Worm (Caenorhabditis elegans) whole organism, L4/young adult: Measurements from ENCODE around the gene srw-145.

Source experiments
- W03F9.2 ChIP-seq: fragments of 150-350 bp; optimal IDR thresholded peaks from 2 replicates; lab custom pipeline; 2014; ENCODE audit warnings: missing biosample characterization, missing genetic modification characterization
- dao-5 ChIP-seq: sonication (generic microtip); optimal IDR thresholded peaks from 2 replicates; lab custom pipeline; 2016; ENCODE audit warnings: missing genotype, missing genetic modification characterization, moderate library complexity, missing compliant biosample characterization
- him-1 ChIP-seq: sonication (generic microtip); optimal IDR thresholded peaks from 2 replicates; lab custom pipeline; 2016; ENCODE audit warnings: missing genotype, missing genetic modification reagents, missing genetic modification characterization, missing compliant biosample characterization

srw-145 gene

DNA sequence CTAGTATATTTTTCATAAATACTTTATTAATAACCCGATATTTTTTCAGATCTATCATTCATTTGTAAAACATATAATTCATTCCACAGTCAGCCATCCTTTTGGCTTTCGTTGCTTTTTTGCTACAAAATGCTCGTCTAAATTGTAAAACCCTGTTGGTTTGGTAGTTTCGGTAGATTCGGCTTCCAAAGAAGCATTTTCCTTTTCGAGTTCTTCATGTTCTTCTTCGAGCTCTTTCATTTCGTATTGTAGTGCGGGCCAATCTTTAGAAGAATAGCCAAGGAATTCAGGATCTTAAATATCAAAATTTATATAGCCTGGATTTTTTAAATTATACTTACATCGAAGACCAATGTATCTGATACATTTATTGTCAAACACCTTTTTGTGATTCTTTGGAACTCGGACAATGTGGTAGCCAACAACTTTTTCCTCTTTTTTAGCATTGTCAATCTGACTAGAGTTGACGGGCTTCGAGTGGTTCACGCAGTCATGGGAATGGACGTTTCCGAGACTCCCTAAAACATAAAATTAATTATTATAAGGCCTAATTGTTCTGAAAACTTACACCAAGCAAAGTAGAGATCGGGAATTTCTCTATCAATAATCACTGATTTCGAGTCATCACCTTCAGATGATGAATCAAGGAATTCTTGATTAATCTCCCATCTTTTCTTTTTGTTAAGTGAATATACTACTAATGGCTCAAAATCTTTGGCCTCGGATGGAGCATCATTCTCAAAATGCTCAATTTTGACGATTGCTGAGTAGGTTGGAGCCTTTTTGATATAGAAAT, 28.6 kb upstream of the srw-145 start:
- no peak for TF ChIP-seq him-1
- TF ChIP-seq W03F9.2 (tag; lab: Kevin White, UChicago) = no peak
- TF ChIP-seq dao-5 (tag; lab: Kevin White, UChicago) = no peak

DNA sequence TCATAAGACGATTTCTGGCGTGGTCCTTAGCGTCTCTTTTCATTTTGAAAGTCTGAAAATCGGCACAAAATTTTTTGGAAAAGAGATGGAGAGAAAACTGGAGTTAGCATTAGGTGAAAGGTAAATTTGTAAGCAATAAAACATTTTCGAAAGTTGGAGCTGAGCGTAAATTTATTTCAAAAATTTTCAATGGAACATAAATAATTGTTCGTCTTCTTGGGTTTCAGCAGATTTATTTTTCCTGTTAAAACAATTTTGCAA, 28.1 kb upstream of the srw-145 start, which contains the start of gene C06B3.6:
Gene C06B3.6 (minus strand): TSS at position 52 of the 261 bp plus-strand sequence.
- TF ChIP-seq W03F9.2 (tag; lab: Kevin White, UChicago) (no peak), dao-5 (tag; lab: Kevin White, UChicago) (no peak), him-1 (no peak)

DNA sequence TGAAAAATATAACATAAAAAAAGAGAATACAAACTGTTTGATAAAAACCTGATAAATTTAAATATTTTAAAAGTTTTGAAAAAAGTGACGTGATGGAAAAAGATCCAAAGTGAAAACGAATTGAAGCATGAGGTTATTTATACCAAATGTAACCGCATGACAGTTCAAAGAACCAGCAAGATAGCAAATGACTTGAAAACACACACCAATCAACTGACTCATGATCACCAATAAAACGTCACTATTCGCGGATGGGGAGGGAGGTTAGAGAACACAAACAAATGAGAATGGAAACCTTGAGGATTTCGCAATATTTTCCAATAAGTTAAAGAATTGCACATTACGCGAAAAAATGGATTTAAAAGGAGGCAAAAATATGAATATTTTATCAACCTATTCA, 27.6 kb upstream of the srw-145 start, which contains the start of gene C06B3.7:
Gene C06B3.7 (plus strand): TSS at position 287 of the 400 bp plus-strand sequence.
- TF ChIP-seq dao-5 (tag; lab: Kevin White, UChicago) = no peak
- TF ChIP-seq W03F9.2 (tag; lab: Kevin White, UChicago) = peak; percentile 73
- TF ChIP-seq him-1 = no peak

DNA sequence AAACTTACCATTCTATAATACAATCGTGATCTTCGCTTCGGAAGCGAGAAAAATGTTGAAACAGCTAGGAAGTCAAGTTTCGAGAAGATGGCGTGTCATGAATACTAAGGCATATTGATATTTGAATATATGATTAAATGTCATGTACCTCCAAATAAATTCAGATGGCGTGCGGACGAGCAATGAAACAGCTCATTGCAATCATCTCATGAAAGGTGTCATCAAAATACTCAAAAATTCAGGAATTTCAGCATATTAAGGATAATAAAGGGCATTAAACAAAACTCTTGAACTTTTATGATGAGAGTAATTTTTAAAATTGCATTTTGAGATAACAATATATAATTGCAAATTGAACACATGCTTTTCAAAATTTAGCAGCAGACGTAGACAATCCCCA, 21.6 kb upstream of the srw-145 start, which contains the start of gene gcy-32:
Gene gcy-32 (minus strand): TSS at position 101 of the 400 bp plus-strand sequence.
- TF ChIP-seq W03F9.2 (tag; lab: Kevin White, UChicago) = no peak

DNA sequence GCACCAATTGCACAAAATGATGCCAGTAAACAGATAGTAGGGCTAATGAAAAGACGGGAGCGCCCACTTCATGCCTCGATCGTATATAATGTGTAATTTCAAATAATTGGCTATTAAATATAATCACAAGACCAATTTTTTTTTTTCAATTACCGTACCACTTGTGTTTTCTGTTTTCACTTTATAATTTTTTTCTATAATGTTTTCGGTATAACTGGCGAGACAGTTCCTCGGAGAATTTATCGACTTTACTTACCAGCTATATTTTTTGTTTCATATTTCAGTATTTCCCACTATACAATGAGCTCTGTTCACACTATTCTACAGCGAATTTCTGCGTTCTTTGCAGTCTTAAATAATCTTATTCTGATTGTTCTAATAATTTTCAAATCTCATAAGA, 20.8 kb upstream of the srw-145 start, which contains the start of gene str-252:
Gene str-252 (plus strand): TSS at position 301 of the 400 bp plus-strand sequence.
- no peak for TF ChIP-seq W03F9.2 (tag; lab: Kevin White, UChicago)
- no peak for TF ChIP-seq dao-5 (tag; lab: Kevin White, UChicago)
- TF ChIP-seq him-1 = no peak

DNA sequence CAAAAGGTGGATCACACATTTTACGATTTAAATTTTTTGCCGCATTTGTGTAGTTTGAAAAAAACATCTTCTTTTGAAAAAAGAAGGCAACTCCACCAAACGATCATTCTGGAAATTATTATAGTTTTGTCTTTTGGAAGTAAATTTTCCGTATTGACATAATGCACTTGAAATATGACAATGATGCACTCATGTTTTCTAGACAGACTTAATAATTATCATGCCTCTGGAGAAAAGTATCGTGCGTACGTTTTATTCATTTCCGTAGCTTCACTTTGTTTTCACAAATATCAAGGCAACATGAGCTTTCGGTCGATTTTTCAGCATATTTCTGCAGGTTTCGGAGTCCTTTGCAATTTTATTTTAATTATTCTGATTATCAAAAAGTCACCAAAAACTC, 18.6 kb upstream of the srw-145 start, which contains the start of gene str-250:
Gene str-250 (plus strand): TSS at position 301 of the 400 bp plus-strand sequence.
- TF ChIP-seq dao-5 (tag; lab: Kevin White, UChicago) = no peak
- no peak for TF ChIP-seq W03F9.2 (tag; lab: Kevin White, UChicago)
- no peak for TF ChIP-seq him-1

DNA sequence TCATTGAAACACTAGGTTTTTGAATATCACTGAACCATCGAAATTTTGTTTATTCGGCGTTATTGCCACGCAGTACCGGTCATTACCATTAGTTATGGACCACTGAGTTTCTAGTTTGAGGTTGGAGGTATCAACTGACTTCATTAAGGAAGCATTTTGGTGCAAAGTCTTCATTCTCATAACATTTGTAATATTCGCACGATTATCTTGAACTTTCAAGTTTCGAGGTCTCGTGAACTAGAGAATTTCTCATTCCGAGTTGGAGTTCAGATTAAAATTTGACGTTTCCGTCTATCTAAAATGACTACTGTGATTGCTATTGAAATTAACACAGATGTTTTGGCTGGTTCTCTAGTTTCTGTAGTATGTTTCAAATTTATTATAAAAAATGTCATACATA, 16.2 kb upstream of the srw-145 start, which contains the start of gene srx-42:
Gene srx-42 (plus strand): TSS at position 301 of the 400 bp plus-strand sequence.
- no peak for TF ChIP-seq dao-5 (tag; lab: Kevin White, UChicago)
- no peak for TF ChIP-seq him-1
- no peak for TF ChIP-seq W03F9.2 (tag; lab: Kevin White, UChicago)

DNA sequence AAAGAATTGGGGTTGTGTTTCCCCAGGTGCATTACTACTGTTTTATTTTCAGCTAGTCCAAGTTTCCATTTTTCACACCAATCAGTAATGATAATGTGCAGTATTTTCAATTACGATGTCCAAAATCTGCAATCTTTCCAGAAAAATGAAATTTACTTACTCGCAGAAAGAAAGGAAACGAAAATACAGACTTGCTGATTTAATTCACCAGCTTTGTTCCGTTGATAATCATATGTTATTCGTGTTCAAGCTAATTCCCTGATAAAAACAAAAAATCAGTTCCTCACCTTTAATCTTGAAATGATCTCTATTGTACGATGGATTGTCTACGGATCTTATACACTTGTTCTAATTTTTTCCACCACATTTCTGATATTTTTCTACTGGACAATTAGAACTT, 13.1 kb upstream of the srw-145 start, which contains the start of gene srxa-11:
Gene srxa-11 (plus strand): TSS at position 301 of the 400 bp plus-strand sequence.
- TF ChIP-seq dao-5 (tag; lab: Kevin White, UChicago) = no peak
- no peak for TF ChIP-seq him-1
- TF ChIP-seq W03F9.2 (tag; lab: Kevin White, UChicago) = no peak

DNA sequence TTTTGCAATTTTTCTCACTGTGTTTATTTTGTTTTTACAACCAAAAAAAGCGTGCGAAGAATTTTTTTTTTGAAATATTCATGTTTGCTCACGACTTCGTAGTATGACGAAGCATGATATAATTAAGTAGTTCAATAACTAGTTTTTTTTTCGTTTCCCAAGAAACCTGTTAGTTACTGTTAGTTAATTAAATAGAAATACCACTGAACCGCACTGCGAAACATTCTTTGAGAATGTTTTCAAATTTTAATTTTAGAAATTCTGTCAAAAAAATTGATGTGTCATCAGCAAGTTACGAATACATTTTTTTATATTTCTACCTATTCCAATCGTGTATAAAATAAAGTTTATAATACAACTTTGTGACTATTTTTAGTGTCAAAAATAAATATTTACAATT, 10.6 kb upstream of the srw-145 start, which contains the start of gene srxa-12:
Gene srxa-12 (plus strand): TSS at position 301 of the 400 bp plus-strand sequence.
- no peak for TF ChIP-seq him-1
- TF ChIP-seq W03F9.2 (tag; lab: Kevin White, UChicago) = no peak
- TF ChIP-seq dao-5 (tag; lab: Kevin White, UChicago) = no peak

DNA sequence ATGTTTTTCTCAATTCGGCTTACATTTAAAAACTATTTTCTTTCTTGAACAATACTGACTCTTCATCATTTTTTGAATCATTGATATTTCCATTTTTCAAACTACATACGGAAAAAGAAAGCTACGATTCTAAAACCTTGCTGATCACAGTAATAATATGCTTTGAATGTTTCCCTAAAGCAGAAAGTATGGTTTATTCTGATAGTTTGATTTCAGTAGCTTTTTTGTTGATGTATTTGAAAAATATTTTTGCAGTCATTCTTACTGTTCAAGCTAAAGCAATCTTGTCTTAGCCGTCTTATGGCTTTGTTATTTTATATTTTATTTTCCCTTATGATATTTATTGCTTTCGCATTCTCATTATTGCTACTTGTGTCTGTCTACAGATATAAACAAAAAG, 7.4 kb upstream of the srw-145 start, which contains the start of gene srxa-13:
Gene srxa-13 (plus strand): TSS at position 301 of the 400 bp plus-strand sequence.
- TF ChIP-seq dao-5 (tag; lab: Kevin White, UChicago) = no peak
- TF ChIP-seq him-1 = no peak
- no peak for TF ChIP-seq W03F9.2 (tag; lab: Kevin White, UChicago)

DNA sequence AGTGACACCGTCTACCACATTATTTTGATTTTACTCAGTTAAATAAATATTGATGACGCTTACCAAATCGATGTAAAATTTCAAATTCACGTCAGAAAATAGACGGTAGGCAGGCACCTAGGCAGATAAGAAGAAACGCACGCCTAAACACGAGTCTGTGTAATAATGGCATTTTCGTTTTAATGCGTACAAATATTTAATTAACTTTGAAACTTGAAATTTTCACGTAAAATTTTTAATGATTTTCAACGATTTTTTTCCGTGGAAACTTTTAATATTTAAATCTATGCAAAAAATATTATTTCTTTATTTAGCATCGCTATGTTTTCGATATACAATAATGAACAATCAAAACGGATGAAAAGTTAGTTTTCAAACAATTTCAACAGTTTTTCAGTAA, 5.7 kb upstream of the srw-145 start, which contains the start of gene C06B3.16:
Gene C06B3.16 (plus strand): TSS at position 301 of the 400 bp plus-strand sequence.
- TF ChIP-seq him-1 (no peak), dao-5 (tag; lab: Kevin White, UChicago) (no peak), W03F9.2 (tag; lab: Kevin White, UChicago) (no peak)

DNA sequence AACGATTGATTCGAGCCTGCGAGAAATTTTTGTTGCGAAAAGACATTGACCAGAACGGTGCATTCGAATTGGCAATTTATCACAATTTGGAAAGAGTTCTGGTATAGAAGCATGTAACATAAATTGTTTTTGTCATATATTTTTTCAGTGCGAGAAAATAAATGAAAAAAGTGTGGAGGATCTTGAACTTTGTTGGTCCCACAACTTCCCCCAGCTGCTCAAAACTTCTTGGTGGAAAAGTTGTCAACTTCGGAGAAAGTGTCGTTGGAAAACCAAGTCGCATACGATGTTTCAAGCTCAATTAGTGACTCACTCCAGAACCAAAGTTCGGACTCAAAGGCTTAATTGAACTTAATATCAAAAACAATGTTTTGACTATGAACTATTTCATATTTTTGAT, 5.0 kb upstream of the srw-145 start:
- TF ChIP-seq dao-5 (tag; lab: Kevin White, UChicago) (no peak), W03F9.2 (tag; lab: Kevin White, UChicago) (no peak), him-1 (no peak)

DNA sequence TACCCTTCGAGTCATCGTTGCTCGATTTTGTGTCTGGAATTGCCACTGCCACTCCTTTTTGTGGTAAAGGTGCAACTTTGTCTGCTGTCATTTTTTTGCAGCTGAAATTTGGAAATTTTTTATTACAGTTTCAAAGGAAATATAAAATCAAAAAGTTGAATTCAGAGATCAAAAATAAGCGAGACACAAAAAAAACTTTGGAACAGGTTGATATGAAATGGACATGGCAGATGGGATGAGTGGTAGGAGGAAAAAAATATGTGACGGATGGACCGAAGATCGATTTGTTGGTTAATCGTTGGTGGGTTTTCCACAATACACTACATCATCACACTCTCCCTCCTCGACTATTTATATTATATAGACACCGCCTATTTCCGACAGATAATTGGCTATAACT, 2.4 kb upstream of the srw-145 start, which contains the start of gene R10D12.1:
Gene R10D12.1 (minus strand): TSS at position 101 of the 400 bp plus-strand sequence.
- no peak for TF ChIP-seq W03F9.2 (tag; lab: Kevin White, UChicago)
- no peak for TF ChIP-seq dao-5 (tag; lab: Kevin White, UChicago)
- no peak for TF ChIP-seq him-1

DNA sequence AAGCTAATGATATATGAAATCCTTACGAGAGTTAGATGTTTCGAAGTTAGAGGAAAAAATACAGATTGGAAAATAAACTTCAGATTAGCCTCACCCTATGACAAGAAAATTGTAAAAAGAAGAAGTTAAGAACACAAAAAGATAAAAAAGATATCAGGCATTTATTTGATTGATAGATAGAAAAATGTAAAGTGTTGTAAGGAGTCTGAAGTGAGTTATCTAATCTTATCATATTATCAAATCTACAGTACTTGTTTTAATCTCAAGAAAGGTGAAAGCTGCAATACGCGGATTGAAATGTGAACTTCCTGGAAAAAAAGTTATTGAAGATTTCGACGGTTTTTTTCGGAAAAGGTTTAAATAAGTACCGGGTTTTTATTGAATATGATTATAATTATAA, 1.5 kb upstream of the srw-145 start:
- TF ChIP-seq dao-5 (tag; lab: Kevin White, UChicago) (no peak), W03F9.2 (tag; lab: Kevin White, UChicago) (no peak), him-1 (no peak)
